Worm (Caenorhabditis elegans): ENCODE results near the gene slc-9B.2.

slc-9B.2 gene

DNA sequence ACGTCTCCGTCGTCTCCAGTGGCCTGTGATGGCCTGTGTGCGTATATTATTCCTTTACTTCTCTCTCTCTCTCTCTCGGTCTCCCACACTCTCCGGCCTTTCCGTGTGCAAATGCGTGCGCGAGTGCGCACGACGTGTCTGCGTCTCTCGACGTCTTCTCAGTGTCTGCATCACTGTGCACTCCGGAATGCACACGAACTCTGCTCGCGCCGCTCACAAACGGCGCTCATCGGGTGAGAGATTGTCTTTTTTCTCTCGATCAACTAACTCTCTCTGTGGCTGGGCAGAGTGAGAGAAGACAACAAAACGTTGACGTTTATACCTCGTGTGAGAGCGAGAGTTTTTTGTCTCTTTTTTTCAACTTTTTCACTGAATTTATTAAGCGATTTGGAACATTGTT, 17.1 kb downstream of the slc-9B.2 start (continued):
- TF ChIP-seq sea-2 (GFP tag; IDR thresholded peaks at IDR 0.05): no peak
- peak; percentile 92 for TF ChIP-seq nfyb-1 (GFP tag; IDR thresholded peaks at IDR 0.05)
- peak; percentile 63 for TF ChIP-seq nhr-90 (tag; optimal IDR thresholded peaks at IDR 0.05)
- peak; percentile 95 for TF ChIP-seq B0336.3 (GFP tag; IDR thresholded peaks at IDR 0.05)
- TF ChIP-seq tlf-1 (GFP tag; optimal IDR thresholded peaks at IDR 0.05): peak; percentile 78
- TF ChIP-seq Y56A3A.18 (GFP tag; IDR thresholded peaks at IDR 0.05): peak; percentile 86
- peak; percentile 66 for TF ChIP-seq tbp1 (GFP tag; optimal IDR thresholded peaks at IDR 0.05)
- TF ChIP-seq bed-2 (GFP tag; IDR thresholded peaks at IDR 0.05): 0 out of 2 replicates have a peak, but pooled peaks have one; percentile 36
- peak; percentile 88 for TF ChIP-seq lin-26 (GFP tag; IDR thresholded peaks at IDR 0.05)
- TF ChIP-seq egl-44 (GFP tag; IDR thresholded peaks at IDR 0.05): peak; percentile 87; the same call in 1 of the 2 replicates
- no peak for TF ChIP-seq F55B11.4 (tag; optimal IDR thresholded peaks at IDR 0.05; ENCODE audit: borderline replicate concordance, insufficient read depth)
- TF ChIP-seq hmg-20 (GFP tag; IDR thresholded peaks at IDR 0.05): peak; percentile 43; the same call in 1 of the 2 replicates
- peak; percentile 60 for TF ChIP-seq ZK185.1 (tag; optimal IDR thresholded peaks at IDR 0.05; ENCODE audit: poor library complexity, severe bottlenecking)
- 0 out of 2 replicates have a peak, but pooled peaks have one; percentile 23 for TF ChIP-seq madf-3 (GFP tag; IDR thresholded peaks at IDR 0.05)
- TF ChIP-seq ztf-26 (tag; optimal IDR thresholded peaks at IDR 0.05): peak; percentile 81
- peak; percentile 72 for TF ChIP-seq lin-54 (GFP tag; optimal IDR thresholded peaks at IDR 0.05)
- TF ChIP-seq attf-6 (GFP tag; IDR thresholded peaks at IDR 0.05): peak; percentile 73
- TF ChIP-seq lin-35 (GFP tag; optimal IDR thresholded peaks at IDR 0.05): peak in 1 of 3 experiments; percentile 64
- TF ChIP-seq dpl-1 (GFP tag; optimal IDR thresholded peaks at IDR 0.05): no peak
- TF ChIP-seq zfh-2 (GFP tag; conservative IDR thresholded peaks at IDR 0.05): peak; percentile 99
- TF ChIP-seq mcd-1 (GFP tag; IDR thresholded peaks at IDR 0.05): peak; percentile 85
- TF ChIP-seq atf-7 (tag; optimal IDR thresholded peaks at IDR 0.05): peak; percentile 75
- TF ChIP-seq T07F8.4 (tag; optimal IDR thresholded peaks at IDR 0.05): no peak
- no peak for TF ChIP-seq rcor-1 (GFP tag; IDR thresholded peaks at IDR 0.05)
- TF ChIP-seq B0019.2 (GFP tag; conservative IDR thresholded peaks at IDR 0.05): no peak
- TF ChIP-seq ztf-18 (tag; optimal IDR thresholded peaks at IDR 0.05): peak; percentile 47
- peak in 1 of 2 experiments; percentile 39 for TF ChIP-seq let-607 (tag; optimal IDR thresholded peaks at IDR 0.05)
- TF ChIP-seq attf-3 (GFP tag; conservative IDR thresholded peaks at IDR 0.05): peak; percentile 45; the same call in 1 of the 2 replicates
- TF ChIP-seq lin-40 (tag; optimal IDR thresholded peaks at IDR 0.05): peak; percentile 90
- no peak for TF ChIP-seq F49E8.2 (tag; optimal IDR thresholded peaks at IDR 0.05; ENCODE audit: insufficient read depth)
- TF ChIP-seq him-1 (tag; optimal IDR thresholded peaks at IDR 0.05): no peak
- peak; percentile 75 for TF ChIP-seq egrh-3 (GFP tag; IDR thresholded peaks at IDR 0.05)
- no peak for TF ChIP-seq aptf-2 (GFP tag; conservative IDR thresholded peaks at IDR 0.05)
- TF ChIP-seq lsy-27 (tag; optimal IDR thresholded peaks at IDR 0.05; ENCODE audit: borderline replicate concordance, insufficient read depth): no peak
- peak; percentile 86 for TF ChIP-seq K12H6.12 (tag; optimal IDR thresholded peaks at IDR 0.05)
- TF ChIP-seq cebp-1 (GFP tag; IDR thresholded peaks at IDR 0.05): no peak
- peak; percentile 89 for TF ChIP-seq cebp-1 (tag; optimal IDR thresholded peaks at IDR 0.05)
- peak; percentile 41 for TF ChIP-seq sptf-2 (GFP tag; optimal IDR thresholded peaks at IDR 0.05)

DNA sequence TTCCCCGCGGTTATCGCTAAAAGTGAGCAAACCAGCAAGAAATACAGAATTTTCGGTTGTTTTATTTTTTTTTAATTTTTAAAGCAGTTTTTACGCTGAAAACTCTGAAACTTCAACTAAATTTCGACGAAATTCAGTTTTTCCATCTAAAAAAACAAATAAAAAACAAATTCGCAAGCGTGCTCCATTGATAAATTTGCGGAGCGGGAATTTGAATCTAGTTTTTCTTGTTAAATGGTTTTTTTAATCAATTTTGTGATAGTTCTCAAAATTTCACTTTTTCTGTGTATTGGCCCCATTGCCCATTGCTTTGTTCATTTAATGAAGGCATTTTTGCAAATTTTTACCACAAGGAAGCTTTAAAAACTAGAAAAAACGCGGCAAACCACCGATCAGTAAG, 18.0 kb downstream of the slc-9B.2 start:
- peak; percentile 41; the same call in 1 of the 2 replicates for TF ChIP-seq madf-6 (GFP tag; IDR thresholded peaks at IDR 0.05)
- TF ChIP-seq athp-1 (tag; optimal IDR thresholded peaks at IDR 0.05): peak; percentile 26
- TF ChIP-seq tbp1 (GFP tag; optimal IDR thresholded peaks at IDR 0.05): peak; percentile 13
- peak; percentile 87 for TF ChIP-seq lin-54 (GFP tag; optimal IDR thresholded peaks at IDR 0.05)
- peak; percentile 53 for TF ChIP-seq lsl-1 (GFP tag; optimal IDR thresholded peaks at IDR 0.05)
- no peak for TF ChIP-seq K12H6.12 (tag; optimal IDR thresholded peaks at IDR 0.05)
- peak; percentile 85 for TF ChIP-seq mcd-1 (GFP tag; IDR thresholded peaks at IDR 0.05)
- TF ChIP-seq mel-28 (tag; optimal IDR thresholded peaks at IDR 0.05; ENCODE audit: borderline replicate concordance): no peak
- TF ChIP-seq somi-1 (GFP tag; optimal IDR thresholded peaks at IDR 0.05): no peak
- 0 out of 2 replicates have a peak, but pooled peaks have one; percentile 48 for TF ChIP-seq attf-6 (GFP tag; IDR thresholded peaks at IDR 0.05)
- TF ChIP-seq dpl-1 (GFP tag; optimal IDR thresholded peaks at IDR 0.05): peak; percentile 74
- no peak for TF ChIP-seq B0261.1 (tag; optimal IDR thresholded peaks at IDR 0.05)
- peak; percentile 84 for TF ChIP-seq efl-1 (GFP tag; optimal IDR thresholded peaks at IDR 0.05)
- peak; percentile 61 for TF ChIP-seq D2030.7 (GFP tag; IDR thresholded peaks at IDR 0.05)
- TF ChIP-seq unc-62 (GFP tag; optimal IDR thresholded peaks at IDR 0.05): no peak
- TF ChIP-seq pbrm-1 (GFP tag; IDR thresholded peaks at IDR 0.05): 0 out of 2 replicates have a peak, but pooled peaks have one; percentile 38

All from whole organism, young adult.